Worm (Caenorhabditis elegans) whole organism, L3 larva: ENCODE measurements around the gene shpk-1.

Source experiments
- R02D3.7 ChIP-seq: fragments of 150-350 bp; optimal IDR thresholded peaks from 2 replicates; lab custom pipeline; 2014; ENCODE audit warnings: missing biosample characterization, missing genetic modification characterization
- ZK546.5 ChIP-seq: sonication (generic microtip); optimal IDR thresholded peaks from 2 replicates; lab custom pipeline; 2017; ENCODE audit warnings: missing biosample characterization, missing genetic modification characterization
- aly-2 ChIP-seq: fragments of 150-350 bp; optimal IDR thresholded peaks from 2 replicates; lab custom pipeline; 2014; ENCODE audit warnings: missing biosample characterization, missing genetic modification characterization
- ama-1 ChIP-seq: fragments of 150-350 bp; optimal IDR thresholded peaks from 2 replicates; lab custom pipeline; 2018
- ceh-16 ChIP-seq: sonication (generic microtip); optimal IDR thresholded peaks from 2 replicates; lab custom pipeline; 2017; ENCODE audit warnings: missing biosample characterization, missing genetic modification characterization
- ceh-28 ChIP-seq: fragments of 150-350 bp; optimal IDR thresholded peaks from 2 replicates; lab custom pipeline; 2014; ENCODE audit warnings: missing biosample characterization, missing genetic modification reagents, missing genetic modification characterization
- ceh-82 ChIP-seq: fragments of 150-350 bp; optimal IDR thresholded peaks from 2 replicates; lab custom pipeline; 2014; ENCODE audit warnings: missing biosample characterization, missing genetic modification characterization
- ceh-9 ChIP-seq: sonication (generic microtip); optimal IDR thresholded peaks from 2 replicates; lab custom pipeline; 2018; ENCODE audit warnings: missing biosample characterization, missing genetic modification characterization
- daf-12 ChIP-seq: fragments of 150-350 bp; optimal IDR thresholded peaks from 2 replicates; lab custom pipeline; 2014; ENCODE audit warnings: missing biosample characterization, missing genetic modification reagents, missing genetic modification characterization
- egl-27 ChIP-seq: sonication (generic microtip); optimal IDR thresholded peaks from 4 replicates; lab custom pipeline; 2017; ENCODE audit warnings: missing biosample characterization, missing genetic modification reagents, missing genetic modification characterization
- egl-5 ChIP-seq: fragments of 150-350 bp; optimal IDR thresholded peaks from 2 replicates; lab custom pipeline; 2017; ENCODE audit warnings: missing biosample characterization, missing genetic modification reagents, missing genetic modification characterization, inconsistent platforms
- elt-1 ChIP-seq: fragments of 150-350 bp; optimal IDR thresholded peaks from 2 replicates; lab custom pipeline; 2014; ENCODE audit warnings: missing biosample characterization, missing genetic modification characterization
- elt-2 ChIP-seq: sonication (generic microtip); optimal IDR thresholded peaks from 2 replicates; lab custom pipeline; 2016; ENCODE audit warnings: missing genetic modification reagents, mild to moderate bottlenecking, missing genetic modification characterization, missing compliant biosample characterization
- elt-3 ChIP-seq, 3 experiments: fragments of 150-350 bp in 1 of 3; sonication (generic microtip) in 2 of 3; optimal IDR thresholded peaks; 2 replicates in 2 of 3; 4 replicates in 1 of 3; lab custom pipeline; 2014 to 2017; ENCODE audit warnings: missing biosample characterization in 3 of 3, missing genetic modification characterization in 3 of 3
- eor-1 ChIP-seq, 2 experiments: fragments of 150-350 bp; optimal IDR thresholded peaks; 2 replicates each; lab custom pipeline; 2014 to 2018; ENCODE audit warnings: missing biosample characterization in 2 of 2, missing genetic modification characterization in 2 of 2
- fkh-10 ChIP-seq: sonication (generic microtip); optimal IDR thresholded peaks from 2 replicates; lab custom pipeline; 2017; ENCODE audit warnings: missing biosample characterization, missing genetic modification reagents, missing genetic modification characterization
- fkh-2 ChIP-seq: fragments of 150-350 bp; optimal IDR thresholded peaks from 2 replicates; lab custom pipeline; 2014; ENCODE audit warnings: missing biosample characterization, missing genetic modification reagents, missing genetic modification characterization
- fos-1 ChIP-seq: fragments of 150-350 bp; optimal IDR thresholded peaks from 2 replicates; lab custom pipeline; 2014; ENCODE audit warnings: missing biosample characterization, missing genetic modification characterization
- hmg-11 ChIP-seq: sonication (generic microtip); optimal IDR thresholded peaks from 2 replicates; lab custom pipeline; 2016; ENCODE audit warnings: missing genetic modification characterization, missing compliant biosample characterization
- jun-1 ChIP-seq: fragments of 150-350 bp; optimal IDR thresholded peaks from 2 replicates; lab custom pipeline; 2014; ENCODE audit warnings: missing biosample characterization, missing genetic modification reagents, missing genetic modification characterization
- lin-15B ChIP-seq: fragments of 150-350 bp; optimal IDR thresholded peaks from 2 replicates; lab custom pipeline; 2014; ENCODE audit warnings: missing biosample characterization, missing genetic modification characterization
- lin-39 ChIP-seq: fragments of 150-350 bp; optimal IDR thresholded peaks from 2 replicates; lab custom pipeline; 2018; ENCODE audit warnings: missing biosample characterization, missing genetic modification reagents, missing genetic modification characterization
- lsy-12 ChIP-seq: sonication (generic microtip); optimal IDR thresholded peaks from 2 replicates; lab custom pipeline; 2016; ENCODE audit warnings: mild to moderate bottlenecking, missing genetic modification characterization, missing compliant biosample characterization
- mdl-1 ChIP-seq: fragments of 150-350 bp; optimal IDR thresholded peaks from 2 replicates; lab custom pipeline; 2014; ENCODE audit warnings: missing biosample characterization, missing genetic modification characterization
- mml-1 ChIP-seq: fragments of 150-350 bp; sonication (generic microtip); optimal IDR thresholded peaks from 3 replicates; lab custom pipeline; 2014; ENCODE audit warnings: missing biosample characterization, missing genetic modification characterization
- nfya-1 ChIP-seq: sonication (generic microtip); optimal IDR thresholded peaks from 2 replicates; lab custom pipeline; 2017; ENCODE audit warnings: missing genetic modification characterization, mild to moderate bottlenecking, missing compliant biosample characterization, antibody characterized with exemption, moderate library complexity; ENCODE audit not compliant: insufficient read depth
- nhr-11 ChIP-seq: fragments of 150-350 bp; optimal IDR thresholded peaks from 2 replicates; lab custom pipeline; 2014; ENCODE audit warnings: missing biosample characterization, missing genetic modification characterization
- nhr-12 ChIP-seq: fragments of 150-350 bp; optimal IDR thresholded peaks from 2 replicates; lab custom pipeline; 2014; ENCODE audit warnings: missing biosample characterization, missing genetic modification characterization
- nhr-23 ChIP-seq: fragments of 150-350 bp; optimal IDR thresholded peaks from 2 replicates; lab custom pipeline; 2014; ENCODE audit warnings: missing biosample characterization, missing genetic modification reagents, missing genetic modification characterization
- nhr-237 ChIP-seq: fragments of 150-350 bp; optimal IDR thresholded peaks from 2 replicates; lab custom pipeline; 2014; ENCODE audit warnings: missing biosample characterization, missing genetic modification characterization
- nhr-25 ChIP-seq: sonication (generic microtip); optimal IDR thresholded peaks from 2 replicates; lab custom pipeline; 2017; ENCODE audit warnings: missing biosample characterization, missing genetic modification characterization
- nhr-28 ChIP-seq: fragments of 150-350 bp; optimal IDR thresholded peaks from 2 replicates; lab custom pipeline; 2014; ENCODE audit warnings: missing biosample characterization, missing genetic modification characterization
- nhr-43 ChIP-seq: sonication (generic microtip); optimal IDR thresholded peaks from 2 replicates; lab custom pipeline; 2016; ENCODE audit warnings: mild to moderate bottlenecking, missing genetic modification characterization, missing compliant biosample characterization; ENCODE audit not compliant: poor library complexity, severe bottlenecking
- nhr-67 ChIP-seq: fragments of 150-350 bp; optimal IDR thresholded peaks from 2 replicates; lab custom pipeline; 2014; ENCODE audit warnings: missing biosample characterization, missing genetic modification characterization
- nhr-76 ChIP-seq: fragments of 150-350 bp; sonication (generic microtip); optimal IDR thresholded peaks from 5 replicates; lab custom pipeline; 2014; ENCODE audit warnings: missing biosample characterization, missing genetic modification characterization
- nhr-77 ChIP-seq: fragments of 150-350 bp; optimal IDR thresholded peaks from 2 replicates; lab custom pipeline; 2014; ENCODE audit warnings: missing biosample characterization, missing genetic modification characterization
- pha-4 ChIP-seq: fragments of 150-350 bp; optimal IDR thresholded peaks from 2 replicates; lab custom pipeline; 2014; ENCODE audit warnings: missing biosample characterization, missing genetic modification reagents, missing genetic modification characterization
- pqm-1 ChIP-seq: fragments of 150-350 bp; optimal IDR thresholded peaks from 2 replicates; lab custom pipeline; 2017; ENCODE audit warnings: missing biosample characterization, missing genetic modification characterization, inconsistent platforms
- sea-2 ChIP-seq: fragments of 150-350 bp; sonication (generic microtip); optimal IDR thresholded peaks from 4 replicates; lab custom pipeline; 2014; ENCODE audit warnings: missing biosample characterization, missing genetic modification reagents, missing genetic modification characterization
- skn-1 ChIP-seq: fragments of 150-350 bp; optimal IDR thresholded peaks from 2 replicates; lab custom pipeline; 2014; ENCODE audit warnings: missing biosample characterization, missing genetic modification characterization
- snpc-4 ChIP-seq: fragments of 150-350 bp; optimal IDR thresholded peaks from 2 replicates; lab custom pipeline; 2014; ENCODE audit warnings: missing biosample characterization, missing genetic modification characterization
- tbx-2 ChIP-seq: sonication (generic microtip); optimal IDR thresholded peaks from 2 replicates; lab custom pipeline; 2016; ENCODE audit warnings: mild to moderate bottlenecking, missing genetic modification characterization, missing compliant biosample characterization
- unc-39 ChIP-seq: sonication (generic microtip); optimal IDR thresholded peaks from 4 replicates; lab custom pipeline; 2017; ENCODE audit warnings: missing biosample characterization, missing genetic modification characterization
- unc-62 ChIP-seq: fragments of 150-350 bp; sonication (generic microtip); optimal IDR thresholded peaks from 4 replicates; lab custom pipeline; 2014; ENCODE audit warnings: missing biosample characterization, missing genetic modification reagents, missing genetic modification characterization
- zag-1 ChIP-seq: fragments of 150-350 bp; optimal IDR thresholded peaks from 2 replicates; lab custom pipeline; 2014; ENCODE audit warnings: missing biosample characterization, missing genetic modification characterization
- ztf-11 ChIP-seq: fragments of 150-350 bp; optimal IDR thresholded peaks from 2 replicates; lab custom pipeline; 2014; ENCODE audit warnings: missing biosample characterization, missing genetic modification characterization
- ztf-4 ChIP-seq: fragments of 150-350 bp; optimal IDR thresholded peaks from 2 replicates; lab custom pipeline; 2014; ENCODE audit warnings: missing biosample characterization, missing genetic modification characterization

shpk-1 gene

ce11 chrIII:13642227-13642626 is 34.4 kb downstream of the shpk-1 start, which contains the start of gene T12D8.10:
TSS of gene T12D8.10 (minus strand) at chrIII:13642327.
- no peak for TF ChIP-seq lsy-12 (tag; lab: Kevin White, UChicago)
- no peak for TF ChIP-seq tbx-2
- no peak for TF ChIP-seq nfya-1 (tag; lab: Kevin White, UChicago)
- TF ChIP-seq mml-1: no peak
- TF ChIP-seq nhr-237 (tag; lab: Kevin White, UChicago): no peak
- no peak for TF ChIP-seq zag-1
- no peak for TF ChIP-seq elt-3 (tag; optimal IDR thresholded peaks at IDR 0.05; lab: Kevin White, UChicago)
- TF ChIP-seq R02D3.7: no peak
- TF ChIP-seq, all 47 proteins: peak for 0

- TF ChIP-seq tbx-2 (no peak), ztf-4 (tag; lab: Kevin White, UChicago) (no peak), elt-2 (tag; lab: Kevin White, UChicago) (no peak), ceh-82 (no peak)
Observed at ce11 chrIII:13642776-13643175, 35.0 kb downstream of the shpk-1 start.

ce11 chrIII:13643534-13643933 is 35.7 kb downstream of the shpk-1 start, which contains the start of the genes drr-2 and set-16:
TSS of gene drr-2 (minus strand) at chrIII:13643570.
TSS of gene set-16 (plus strand) at chrIII:13643916.
- peak; percentile 82 for TF ChIP-seq elt-1 (tag; lab: Kevin White, UChicago)
- TF ChIP-seq nhr-12: no peak
- TF ChIP-seq sea-2 (GFP tag; lab: Kevin White, UChicago): peak; percentile 95
- peak; percentile 98 for TF ChIP-seq jun-1
- peak; percentile 76 for TF ChIP-seq nhr-28 (tag; lab: Kevin White, UChicago)
- peak; percentile 99 for TF ChIP-seq nfya-1 (tag; lab: Kevin White, UChicago)
- TF ChIP-seq unc-39 (tag; lab: Kevin White, UChicago): peak; percentile 32
- peak; percentile 98 for TF ChIP-seq nhr-43 (tag; lab: Kevin White, UChicago)
- peak; percentile 66 for TF ChIP-seq daf-12 (tag; lab: Kevin White, UChicago)
- TF ChIP-seq lsy-12 (tag; lab: Kevin White, UChicago): peak; percentile 98
- peak; percentile 93 for TF ChIP-seq snpc-4 (tag; lab: Kevin White, UChicago)
- TF ChIP-seq ceh-16 (tag; lab: Kevin White, UChicago): no peak
- peak; percentile 95 for TF ChIP-seq ceh-82
- TF ChIP-seq ZK546.5: peak; percentile 75
- peak; percentile 94 for TF ChIP-seq unc-62 (GFP tag; lab: Kevin White, UChicago)
- TF ChIP-seq egl-27: peak; percentile 91
- peak; percentile 38 for TF ChIP-seq mdl-1 (tag; lab: Kevin White, UChicago)
- peak; percentile 81 for TF ChIP-seq egl-5 (tag; lab: Kevin White, UChicago)
- peak; percentile 45 for TF ChIP-seq nhr-76 (tag; lab: Kevin White, UChicago)
- no peak for TF ChIP-seq ztf-11 (tag; lab: Kevin White, UChicago)
- peak; percentile 95 for TF ChIP-seq nhr-11 (tag; lab: Kevin White, UChicago)
- peak; percentile 92 for TF ChIP-seq nhr-77 (tag; lab: Kevin White, UChicago)
- peak; percentile 94 for TF ChIP-seq skn-1
- peak; percentile 88 for TF ChIP-seq fos-1 (tag; lab: Kevin White, UChicago)
- TF ChIP-seq pqm-1 (tag; lab: Kevin White, UChicago): peak; percentile 92
- no peak for TF ChIP-seq mml-1
- peak; percentile 80 for TF ChIP-seq zag-1
- TF ChIP-seq pha-4 (tag; lab: Kevin White, UChicago): peak; percentile 99
- TF ChIP-seq fkh-10 (GFP tag; lab: Kevin White, UChicago): peak; percentile 99
- TF ChIP-seq lin-15B: peak; percentile 98
- TF ChIP-seq eor-1 (tag; optimal IDR thresholded peaks at IDR 0.05; lab: Kevin White, UChicago): peak in 1 of 2 experiments; percentile 69
- peak; percentile 77 for TF ChIP-seq ama-1 (lab: Kevin White, UChicago)
- peak; percentile 97 for TF ChIP-seq lin-39
- TF ChIP-seq ceh-9 (tag; lab: Kevin White, UChicago): no peak
- TF ChIP-seq ceh-28 (tag; lab: Kevin White, UChicago): peak; percentile 99
- peak; percentile 97 for TF ChIP-seq tbx-2
- TF ChIP-seq ztf-4 (tag; lab: Kevin White, UChicago): peak; percentile 90
- no peak for TF ChIP-seq nhr-67 (tag; lab: Kevin White, UChicago)
- TF ChIP-seq nhr-237 (tag; lab: Kevin White, UChicago): peak; percentile 33
- TF ChIP-seq hmg-11 (tag; lab: Kevin White, UChicago): peak; percentile 94
- peak; percentile 94 for TF ChIP-seq elt-2 (tag; lab: Kevin White, UChicago)
- peak; percentile 99 for TF ChIP-seq nhr-23
- TF ChIP-seq aly-2 (tag; lab: Kevin White, UChicago): peak; percentile 81
- peak; percentile 94 for TF ChIP-seq R02D3.7
- TF ChIP-seq elt-3 (tag; optimal IDR thresholded peaks at IDR 0.05; lab: Kevin White, UChicago): peak; percentile 0 to 92 (median 71)
- TF ChIP-seq nhr-25 (tag; lab: Kevin White, UChicago): peak; percentile 100
- TF ChIP-seq fkh-2 (tag; lab: Kevin White, UChicago): no peak
